Fruit fly (Drosophila melanogaster) Kc167 (cell line): ENCODE results near the gene Brd7-9.

Experiments used
- Myc ChIP-seq: fragments of >200 bp; optimal IDR thresholded peaks from 2 replicates; lab custom pipeline; 2017; ENCODE audit warnings: missing external identifiers
- Sin3A ChIP-seq: fragments of >200 bp; optimal IDR thresholded peaks from 2 replicates; lab custom pipeline; 2018; ENCODE audit warnings: missing external identifiers
- h ChIP-seq: fragments of >200 bp; optimal IDR thresholded peaks from 3 replicates; lab custom pipeline; 2018; ENCODE audit warnings: missing external identifiers
- insv ChIP-seq: fragments of >200 bp; optimal IDR thresholded peaks from 3 replicates; lab custom pipeline; 2018; ENCODE audit warnings: missing external identifiers
- psq ChIP-seq: fragments of >200 bp; optimal IDR thresholded peaks from 2 replicates; lab custom pipeline; 2017; ENCODE audit warnings: missing external identifiers
- ttk ChIP-seq: sonication (Bioruptor generic); optimal IDR thresholded peaks from 2 replicates; lab custom pipeline; 2017; ENCODE audit warnings: missing external identifiers

The Brd7-9 gene

DNA sequence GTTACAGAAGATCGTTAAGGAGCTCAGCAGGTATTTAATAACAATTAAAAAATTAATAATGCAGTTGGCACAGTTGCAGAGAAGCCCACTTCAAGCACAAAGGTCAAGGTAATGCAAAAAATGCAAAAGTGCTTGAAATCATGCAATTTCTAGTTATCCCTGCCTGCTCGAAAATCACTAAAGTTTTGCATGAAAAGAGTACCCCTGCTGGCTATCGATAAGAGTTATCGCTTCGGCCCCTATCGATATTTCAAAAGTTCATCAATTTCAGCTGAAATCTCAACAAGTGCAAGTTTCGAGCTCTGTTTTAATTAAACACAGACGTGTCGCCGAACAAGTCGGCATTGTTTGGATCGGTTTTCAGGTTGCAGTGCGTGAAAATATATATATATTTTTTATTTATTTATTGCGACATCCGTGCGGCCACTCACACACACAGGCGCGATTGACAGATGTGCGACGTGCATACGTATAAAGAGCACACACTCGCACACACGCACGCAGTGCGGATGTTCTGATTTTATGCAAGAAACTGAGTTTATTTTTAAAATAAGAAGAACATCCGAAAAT, 38.7 kb downstream of the Brd7-9 start:
- TF ChIP-seq insv (lab: Kevin White, UChicago) (no peak), Sin3A (lab: Kevin White, UChicago) (no peak), psq (lab: Kevin White, UChicago) (no peak), ttk (lab: Kevin White, UChicago) (no peak), h (lab: Kevin White, UChicago) (no peak), Myc (no peak)

DNA sequence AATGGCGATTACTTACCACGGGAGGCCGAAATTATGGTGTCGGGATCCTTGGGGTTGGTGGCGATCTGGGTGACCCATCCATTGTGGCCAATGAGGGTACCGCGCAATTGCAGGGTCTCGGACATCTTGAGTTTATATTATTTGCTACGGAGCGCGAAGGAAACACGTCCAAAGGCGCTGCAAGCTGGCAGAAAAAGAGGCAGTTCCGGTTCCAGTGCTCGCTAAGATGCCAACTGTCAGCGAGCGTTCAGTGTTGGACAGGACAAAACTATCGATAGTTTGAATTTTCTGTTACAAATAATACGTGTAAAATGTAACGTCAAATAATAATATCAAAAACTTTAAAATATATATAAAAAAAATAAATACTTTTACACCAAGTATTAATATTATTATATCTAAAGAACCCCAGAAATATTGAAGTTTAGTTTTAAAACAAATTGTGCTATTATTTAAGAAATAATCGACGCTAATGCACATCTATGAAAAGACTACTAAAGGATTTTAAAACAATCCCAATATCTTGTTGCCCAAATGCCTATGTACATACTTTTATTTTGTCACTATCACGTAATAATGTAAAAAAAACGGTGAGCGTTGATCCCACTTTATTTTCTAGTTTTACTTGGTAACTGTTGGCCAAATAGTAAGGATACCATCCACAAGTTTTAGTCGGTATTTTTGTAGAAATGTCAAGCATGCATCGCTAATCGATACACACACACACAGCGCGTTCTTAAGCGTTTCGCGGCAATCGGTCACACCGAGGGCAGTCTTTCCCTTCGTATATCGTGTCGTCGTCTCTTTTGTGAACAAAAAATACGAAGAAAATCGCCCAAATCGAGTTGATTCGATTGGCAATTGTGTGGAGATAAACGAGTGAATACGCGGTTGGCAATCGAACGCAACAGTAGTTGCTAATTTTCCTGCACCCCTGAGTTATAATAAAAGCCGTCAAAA, 44.7 kb downstream of the Brd7-9 start, which contains the start of the genes Rack1 and mts:
Rack1 (minus strand) TSS at position 271 of the 960 bp plus-strand sequence.
mts (plus strand) TSS at position 606 of the 960 bp plus-strand sequence.
- TF ChIP-seq Sin3A (lab: Kevin White, UChicago), result no peak

DNA sequence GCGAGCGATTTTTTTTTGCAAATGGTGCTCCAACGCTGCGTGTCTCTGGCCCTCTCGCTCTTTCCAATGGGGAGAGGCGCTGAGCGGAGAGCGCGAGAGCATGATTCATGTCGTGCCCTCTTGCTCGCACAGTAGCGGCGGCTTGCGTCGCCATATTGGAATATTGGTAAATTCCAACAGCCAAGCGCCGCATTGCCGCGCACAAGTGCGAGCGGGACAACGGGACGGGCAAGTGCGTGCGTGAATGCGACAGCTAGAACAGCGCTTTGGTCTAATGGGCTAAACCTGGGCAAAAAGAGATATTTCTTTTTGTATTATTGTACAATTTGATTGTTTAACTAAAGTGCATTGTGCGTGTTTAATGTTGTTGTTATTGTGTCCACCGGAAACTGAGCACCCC, 45.6 kb downstream of the Brd7-9 start:
- TF ChIP-seq Myc (no peak), ttk (lab: Kevin White, UChicago) (no peak), psq (lab: Kevin White, UChicago) (no peak), Sin3A (lab: Kevin White, UChicago) (no peak), insv (lab: Kevin White, UChicago) (no peak), h (lab: Kevin White, UChicago) (no peak)

DNA sequence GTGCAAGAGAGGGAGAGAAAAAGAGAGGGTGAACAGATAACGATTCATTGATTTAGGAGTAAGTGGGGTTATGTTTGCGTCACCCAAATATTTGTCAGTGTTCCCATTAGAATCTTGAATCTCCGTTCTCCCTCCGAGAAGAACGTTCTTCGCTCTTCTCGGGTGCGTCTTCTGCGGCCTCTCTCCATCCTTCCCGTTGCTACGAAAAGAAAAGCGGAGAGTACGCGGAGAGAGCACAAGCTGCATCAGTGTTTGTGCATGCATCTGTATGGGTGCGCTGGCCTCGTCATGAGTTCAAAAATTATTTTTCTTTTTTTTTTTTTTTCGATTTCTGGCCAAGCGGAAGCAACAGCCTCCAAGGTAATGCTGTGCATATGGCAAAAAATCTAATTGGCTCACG, 46.2 kb downstream of the Brd7-9 start:
- TF ChIP-seq Sin3A (lab: Kevin White, UChicago) (no peak), psq (lab: Kevin White, UChicago) (no peak), Myc (no peak), h (lab: Kevin White, UChicago) (no peak), ttk (lab: Kevin White, UChicago) (no peak), insv (lab: Kevin White, UChicago) (no peak)

DNA sequence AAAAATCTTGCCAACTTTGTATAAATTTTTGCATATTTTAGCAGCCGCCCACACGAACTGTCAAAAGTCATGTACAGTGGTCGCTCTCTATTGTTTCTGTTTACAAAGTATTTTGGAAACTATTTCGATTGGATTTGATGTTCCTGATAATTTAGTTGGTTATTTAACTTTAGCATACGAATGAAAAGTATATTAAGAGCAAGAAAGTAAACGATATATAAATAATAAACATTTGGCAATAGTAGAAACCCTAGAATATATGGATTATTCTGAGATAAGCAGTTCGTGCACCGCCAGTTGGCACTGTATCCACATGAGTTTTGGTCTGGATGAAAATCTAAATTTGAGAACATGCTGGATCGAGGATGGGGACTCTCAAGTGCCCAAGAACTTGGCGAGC, 50.6 kb downstream of the Brd7-9 start:
- TF ChIP-seq h (lab: Kevin White, UChicago) (no peak), ttk (lab: Kevin White, UChicago) (no peak), insv (lab: Kevin White, UChicago) (no peak), Myc (no peak), Sin3A (lab: Kevin White, UChicago) (no peak), psq (lab: Kevin White, UChicago) (no peak)

DNA sequence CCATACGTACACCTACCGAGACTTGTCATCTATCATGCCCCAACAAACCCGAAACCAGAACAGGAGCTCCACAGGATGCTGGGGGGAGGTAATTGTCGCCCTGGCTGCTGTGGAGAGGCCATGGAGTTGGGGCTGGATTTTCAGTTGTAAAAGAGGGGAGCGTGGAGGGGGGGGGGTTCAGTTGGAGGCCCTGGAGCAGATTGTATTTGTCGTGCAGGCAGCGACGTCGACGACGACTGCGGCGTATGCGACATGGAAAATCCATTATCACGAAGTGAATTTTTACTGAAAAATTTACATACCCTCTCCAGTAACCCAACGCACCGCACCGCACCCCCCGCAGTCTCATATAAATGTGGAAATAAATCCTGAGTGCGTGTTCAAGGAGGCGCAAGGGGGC, 51.0 kb downstream of the Brd7-9 start:
- TF ChIP-seq insv (lab: Kevin White, UChicago) (no peak), Myc (no peak), h (lab: Kevin White, UChicago) (no peak), ttk (lab: Kevin White, UChicago) (no peak), Sin3A (lab: Kevin White, UChicago) (no peak), psq (lab: Kevin White, UChicago) (no peak)
